Fruit fly (Drosophila melanogaster) ovary, adult (tissue): Measurements from ENCODE around the gene CG11672.
A peak's percentile ranks its signal among the peaks of the same experiment; 100 is the strongest.

Experiments
- CG17801 ChIP-seq: fragments of 200-800 bp; optimal IDR thresholded peaks from 2 replicates; lab custom pipeline; 2019; ENCODE audit warnings: missing biosample characterization, mild to moderate bottlenecking, missing genetic modification characterization, moderate library complexity; ENCODE audit not compliant: partially characterized antibody

CG11672 gene

DNA sequence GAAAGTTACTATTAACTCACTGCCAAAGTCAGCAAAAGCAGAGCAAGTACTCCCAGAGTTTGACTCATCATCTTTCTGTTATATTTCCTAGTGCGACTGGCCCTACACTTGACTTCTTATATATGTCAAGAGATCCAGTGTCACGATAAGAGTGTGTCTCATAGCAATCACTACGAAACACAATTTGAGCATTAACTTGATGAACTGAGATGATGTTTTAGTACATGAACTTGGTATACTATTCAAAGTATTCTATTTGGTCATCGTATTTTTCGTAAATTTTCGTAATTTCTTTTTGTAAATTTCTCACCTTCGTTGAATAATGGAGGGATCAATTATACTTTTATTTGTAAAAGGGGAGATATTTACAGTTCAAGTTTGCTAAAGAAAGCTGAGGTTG is at the start of gene CG11672:
CG11672 (minus strand) TSS at position 101 of the 400 bp plus-strand sequence.
- no peak for TF ChIP-seq CG17801 (GFP tag; lab: Kevin White, UChicago)

DNA sequence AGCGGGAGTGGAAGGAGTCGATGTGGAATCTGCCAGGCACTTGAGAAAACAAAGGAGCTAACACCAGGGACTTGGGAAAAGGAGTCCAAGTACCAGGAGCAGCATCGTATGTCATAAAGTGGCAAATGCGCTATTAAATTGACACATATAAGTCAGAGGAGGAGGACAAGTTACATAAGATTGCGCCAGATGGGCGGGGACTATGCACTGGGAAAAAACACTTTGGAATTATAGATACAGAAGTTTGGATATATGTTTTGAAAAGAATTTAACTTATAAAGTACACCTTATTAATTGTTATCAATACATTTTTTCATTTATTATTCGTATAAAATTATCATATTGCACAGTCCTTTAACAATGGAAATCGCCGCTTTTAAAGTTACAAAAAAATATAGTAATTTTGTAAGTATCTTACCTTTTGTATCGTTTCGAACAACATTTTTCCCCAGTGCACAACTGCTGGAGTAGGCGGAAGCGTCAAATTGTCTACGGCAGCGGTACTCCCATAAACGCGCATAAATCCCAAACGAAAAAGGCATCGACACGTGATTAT is 45.7 kb upstream of the CG11672 start:
- no peak for TF ChIP-seq CG17801 (GFP tag; lab: Kevin White, UChicago)

DNA sequence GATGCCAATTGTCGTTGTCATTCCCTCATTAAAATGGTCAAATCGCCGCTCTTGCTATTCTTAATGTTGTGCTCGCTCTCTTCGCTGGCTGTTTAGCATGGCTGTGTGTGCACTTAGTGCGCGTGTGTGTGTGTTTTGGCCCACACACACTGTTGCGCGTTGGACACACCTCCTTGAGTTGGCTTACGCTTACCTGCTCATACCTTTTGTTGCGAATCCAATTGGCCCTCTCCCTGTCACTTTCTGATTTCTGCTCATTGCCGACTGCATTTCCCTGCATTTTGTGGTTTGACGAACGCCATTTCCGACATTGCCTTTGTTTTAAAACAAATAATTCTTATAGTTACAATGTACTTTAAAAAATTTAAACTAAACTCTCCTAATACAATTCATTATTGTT is 44.6 kb upstream of the CG11672 start:
- TF ChIP-seq CG17801 (GFP tag; lab: Kevin White, UChicago): no peak

DNA sequence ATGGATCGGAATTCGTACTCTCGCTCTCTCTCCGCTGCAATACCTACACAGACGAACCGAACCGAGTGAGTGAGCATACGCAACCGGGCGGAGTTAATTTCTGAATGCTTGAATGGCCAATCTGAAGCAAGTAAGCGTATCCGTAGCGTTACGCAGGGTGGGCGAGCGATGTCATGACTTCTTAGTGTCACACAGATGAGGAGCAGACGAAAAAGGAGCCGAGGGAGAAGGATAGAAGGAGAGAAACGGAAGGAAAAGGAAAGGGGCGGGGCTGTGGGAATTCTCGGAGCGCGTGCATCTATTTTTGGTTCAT is 44.0 kb upstream of the CG11672 start:
- no peak for TF ChIP-seq CG17801 (GFP tag; lab: Kevin White, UChicago)

DNA sequence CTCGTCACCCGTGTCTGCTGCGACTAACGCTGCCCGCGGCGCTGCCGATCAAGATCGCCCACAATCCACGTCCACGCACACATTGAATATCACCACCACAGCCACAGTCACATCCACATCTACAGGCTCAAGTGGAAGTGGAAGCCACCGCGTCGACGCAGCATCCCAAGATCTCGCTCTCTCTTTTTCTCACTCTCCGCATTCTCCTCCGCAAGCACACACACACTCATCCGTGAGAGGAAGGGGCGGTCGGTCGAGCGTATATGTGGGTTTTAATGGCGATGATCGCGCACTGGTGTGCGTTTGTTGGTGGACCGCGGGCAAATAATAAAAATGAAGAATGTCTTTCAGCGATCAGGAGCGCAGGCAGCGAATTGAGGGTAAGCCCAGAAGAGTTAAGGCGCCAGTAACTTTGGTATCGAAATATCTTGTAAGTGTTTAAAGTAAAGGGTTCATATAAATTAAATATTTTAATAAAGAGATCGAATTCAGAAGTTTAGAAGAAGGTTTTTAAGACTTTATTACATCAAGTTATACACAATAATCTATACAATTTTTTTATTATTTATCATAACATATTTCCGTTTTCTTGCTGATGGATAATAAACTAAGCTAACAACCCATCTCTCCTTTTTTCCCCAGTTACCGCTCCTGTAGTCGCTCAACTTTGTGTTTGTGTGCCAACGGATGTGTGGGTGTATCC is 43.5 kb upstream of the CG11672 start, which contains the start of gene Poxm:
Poxm (minus strand) TSS at position 25 of the 703 bp plus-strand sequence.
- no peak for TF ChIP-seq CG17801 (GFP tag; lab: Kevin White, UChicago)

DNA sequence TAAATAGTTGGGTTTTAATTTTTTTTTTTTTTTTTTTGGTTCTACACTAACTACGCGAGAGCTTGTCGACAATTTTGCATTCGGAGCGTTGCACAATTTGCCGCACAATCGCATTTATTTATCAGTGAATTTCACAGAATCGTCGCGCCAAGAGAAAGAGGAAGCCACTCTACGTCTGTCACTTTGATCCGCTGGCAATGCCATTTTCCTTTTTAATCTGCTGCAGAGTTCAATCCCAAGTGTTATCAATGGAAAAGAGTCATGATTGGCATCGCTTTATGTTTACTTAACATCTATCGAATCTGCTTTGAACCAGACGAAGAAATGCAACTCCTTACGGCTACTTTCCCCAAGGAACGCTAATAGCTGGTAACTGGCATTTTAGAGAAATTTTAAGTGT is 39.2 kb upstream of the CG11672 start:
- TF ChIP-seq CG17801 (GFP tag; lab: Kevin White, UChicago): no peak

DNA sequence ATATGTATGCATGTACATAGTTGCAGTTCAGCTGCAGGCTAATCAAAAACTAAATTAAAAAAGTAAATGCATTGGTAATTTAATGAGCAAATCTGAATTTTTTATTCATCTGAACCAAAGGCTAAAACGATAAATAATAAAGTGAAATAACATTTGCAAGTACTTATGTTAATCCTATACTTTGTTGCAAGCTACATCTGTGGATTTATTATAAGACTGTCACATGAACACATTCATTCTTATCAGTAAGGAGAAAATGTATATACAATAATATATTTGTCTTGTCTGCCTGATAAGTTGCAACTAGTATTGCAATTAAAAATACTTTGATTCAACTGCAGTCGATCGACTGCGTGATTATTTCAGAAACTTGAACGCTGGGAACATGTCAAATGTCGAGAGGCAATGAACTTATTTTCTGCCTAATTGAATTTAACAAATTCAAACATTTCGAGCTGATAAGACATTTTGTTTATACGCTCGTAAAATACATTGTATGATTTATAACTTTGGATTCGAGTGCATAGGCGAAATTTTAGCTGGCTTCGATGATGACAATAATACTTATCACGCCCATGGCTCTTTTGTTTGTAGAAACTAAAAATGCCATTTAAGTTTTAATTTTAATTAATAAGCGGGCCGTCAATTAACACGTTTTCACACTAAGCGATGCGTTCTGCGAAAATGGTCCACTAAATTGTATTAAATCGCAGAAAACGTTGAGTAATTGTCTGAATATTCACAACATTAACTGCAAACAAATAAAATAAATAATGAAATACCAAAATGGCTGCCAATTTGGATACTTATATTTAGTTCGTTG is 37.8 kb upstream of the CG11672 start:
- TF ChIP-seq CG17801 (GFP tag; lab: Kevin White, UChicago): no peak

DNA sequence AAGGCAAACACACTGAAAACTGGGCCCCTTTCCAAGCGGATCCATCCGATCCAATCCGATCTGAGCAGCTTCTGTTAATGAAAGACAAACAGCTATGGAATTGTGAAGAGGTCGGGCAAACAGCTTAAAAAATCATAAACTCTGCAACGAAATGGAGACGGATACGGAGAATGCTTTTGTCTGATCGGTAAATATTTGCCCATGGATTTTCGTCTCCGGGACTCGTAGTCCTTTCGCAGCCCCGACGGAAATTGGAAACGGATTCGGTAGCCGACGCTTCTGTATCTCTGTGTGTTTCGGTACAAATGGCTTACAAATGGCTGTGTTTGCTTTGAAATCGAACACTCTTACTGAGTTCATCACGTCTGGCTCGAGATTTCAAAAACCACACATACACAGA is 36.5 kb upstream of the CG11672 start:
- no peak for TF ChIP-seq CG17801 (GFP tag; lab: Kevin White, UChicago)

DNA sequence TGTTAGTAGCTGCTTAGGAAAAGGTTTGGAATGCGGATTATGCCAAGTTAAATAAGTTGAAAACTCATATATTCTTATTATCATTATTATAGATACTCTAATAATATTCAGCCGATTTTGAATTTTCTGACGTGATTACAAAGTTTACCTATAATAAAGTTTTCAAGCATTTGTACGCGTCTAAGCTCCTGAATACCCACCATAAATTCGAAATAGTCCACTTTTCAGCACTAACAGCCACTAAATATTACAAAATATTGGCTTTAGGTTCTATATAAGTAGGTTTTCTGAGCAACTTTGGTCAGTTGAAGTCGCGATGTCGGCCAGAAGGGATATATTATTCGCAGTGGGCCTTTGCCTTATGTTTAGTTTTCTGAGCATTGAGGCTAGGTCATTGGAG is 33.6 kb upstream of the CG11672 start, which contains the start of gene CG7443:
CG7443 (plus strand) TSS at position 301 of the 400 bp plus-strand sequence.
- no peak for TF ChIP-seq CG17801 (GFP tag; lab: Kevin White, UChicago)

DNA sequence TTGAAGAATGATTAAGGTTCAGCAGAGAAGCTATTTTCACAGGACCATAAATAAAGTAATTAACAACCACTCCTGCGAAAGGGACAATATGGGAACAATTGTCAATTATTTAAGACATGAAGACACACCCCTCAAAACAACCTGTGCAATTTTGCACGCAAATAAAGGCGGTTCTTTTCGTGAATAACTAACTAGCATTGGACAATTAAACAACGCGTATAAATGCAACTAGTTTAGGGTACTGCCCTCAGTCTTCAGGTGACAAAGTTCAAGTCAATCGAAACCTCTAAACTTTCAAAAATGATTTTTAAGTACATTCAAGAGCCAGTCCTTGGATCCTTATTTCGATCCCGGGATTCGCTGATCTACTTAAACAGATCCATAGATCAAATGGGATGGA is 31.1 kb upstream of the CG11672 start, which contains the start of gene Or85a:
Or85a (plus strand) TSS at position 301 of the 400 bp plus-strand sequence.
- TF ChIP-seq CG17801 (GFP tag; lab: Kevin White, UChicago): no peak

DNA sequence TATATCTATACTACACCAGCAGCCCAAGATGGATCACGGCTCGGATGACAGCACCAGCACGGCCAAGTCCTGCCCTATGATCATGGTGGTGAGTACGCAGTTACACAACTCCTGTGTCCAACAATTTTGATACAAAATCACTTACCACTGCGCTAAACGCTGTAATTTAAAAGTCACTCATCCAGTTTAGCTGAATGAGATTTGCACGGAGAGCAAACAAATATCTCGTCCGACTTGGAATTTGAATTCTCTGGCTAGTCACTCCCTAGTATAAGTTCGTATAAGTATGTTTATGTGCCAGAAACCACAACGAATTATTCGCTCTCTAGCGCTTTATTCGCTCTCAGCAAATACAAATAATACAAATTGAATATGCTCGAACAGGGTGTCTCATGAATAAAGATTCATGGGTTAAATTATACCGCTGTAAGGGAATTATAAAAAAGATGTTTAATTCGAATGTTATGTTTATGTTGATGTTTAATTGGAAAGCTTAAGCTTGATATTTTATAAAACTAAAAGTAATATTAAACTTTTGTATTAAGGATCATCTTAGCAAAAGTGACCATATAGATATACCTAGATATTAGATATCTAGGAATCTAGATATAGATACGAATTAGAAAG is 27.4 kb upstream of the CG11672 start:
- no peak for TF ChIP-seq CG17801 (GFP tag; lab: Kevin White, UChicago)

DNA sequence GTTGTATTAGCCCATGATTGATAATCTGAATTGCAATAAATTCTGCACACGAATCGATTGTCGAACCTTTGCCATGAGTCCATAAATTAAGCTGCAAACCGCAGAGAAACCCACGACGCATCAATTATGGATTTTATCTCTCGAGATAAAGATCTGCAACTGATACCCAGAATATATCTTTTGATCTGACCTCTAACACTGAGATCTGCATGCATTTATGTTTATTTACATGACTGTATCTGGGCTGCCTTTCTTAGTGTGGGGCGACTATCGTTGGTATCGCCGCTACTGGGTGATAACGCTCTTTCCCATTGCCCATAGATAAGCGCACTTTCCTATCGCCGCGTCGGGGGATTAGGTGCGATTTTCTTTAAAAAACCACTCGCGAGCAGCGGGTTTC is 26.8 kb upstream of the CG11672 start, which contains the start of gene Ctr1B:
Ctr1B (plus strand) TSS at position 398 of the 400 bp plus-strand sequence.
- no peak for TF ChIP-seq CG17801 (GFP tag; lab: Kevin White, UChicago)

DNA sequence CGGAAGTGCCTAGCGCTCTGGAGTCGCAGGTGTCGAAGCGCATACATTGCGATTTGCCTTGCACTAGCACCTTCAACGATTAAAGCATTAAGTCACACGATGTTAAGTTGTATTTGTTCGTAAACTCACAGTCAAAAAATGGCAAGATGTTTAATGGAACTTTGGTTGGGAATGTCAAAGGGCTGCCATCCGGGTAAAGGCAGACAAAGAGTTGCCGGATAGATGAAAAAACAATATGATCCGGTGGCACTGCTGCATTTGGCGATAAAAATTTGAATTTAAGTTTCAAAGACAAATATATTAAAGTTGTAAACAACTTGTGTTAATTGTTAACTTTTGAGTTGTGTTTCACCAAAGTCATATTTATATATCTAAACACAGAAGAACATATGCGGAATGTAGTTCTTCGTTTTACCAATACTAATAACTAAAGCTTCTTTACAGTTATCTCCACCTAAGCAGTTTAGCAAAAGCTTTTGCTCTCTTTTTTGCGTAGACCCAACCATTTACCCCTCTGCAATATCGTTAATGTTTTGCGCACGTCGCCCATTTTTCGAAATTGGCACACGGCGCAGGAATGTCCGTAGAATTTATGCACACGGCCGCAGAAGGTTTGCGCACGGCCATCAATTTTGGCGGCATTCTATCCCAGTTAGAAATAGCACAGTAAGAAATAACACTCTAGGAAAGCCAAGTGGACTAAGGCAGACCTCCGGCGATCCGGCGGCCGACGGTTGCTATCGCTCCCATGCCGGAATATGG is 26.1 kb upstream of the CG11672 start, which contains the start of gene Coq2:
Coq2 (minus strand) TSS at position 200 of the 762 bp plus-strand sequence.
- no peak for TF ChIP-seq CG17801 (GFP tag; lab: Kevin White, UChicago)

DNA sequence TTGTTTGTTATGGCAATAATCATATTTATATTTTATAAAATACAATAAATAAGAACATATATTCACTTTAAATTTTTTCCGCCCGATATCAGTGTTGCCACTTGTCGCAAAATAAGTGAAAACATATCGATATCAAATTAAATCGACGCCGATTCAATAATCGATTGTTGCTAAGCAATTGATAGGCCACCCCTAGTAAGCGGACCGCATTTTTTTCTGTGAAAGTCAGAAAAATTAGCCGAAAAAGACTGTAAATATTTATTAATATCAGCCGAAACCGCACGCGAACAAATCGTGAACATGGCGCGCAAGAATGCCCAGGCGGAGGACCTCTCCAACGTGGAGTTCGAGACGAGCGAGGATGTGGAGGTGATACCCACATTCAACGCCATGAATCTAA is 22.7 kb upstream of the CG11672 start, which contains the start of gene CG7483:
CG7483 (plus strand) TSS at position 171 of the 400 bp plus-strand sequence.
- TF ChIP-seq CG17801 (GFP tag; lab: Kevin White, UChicago): peak; percentile 58
